Worm (Caenorhabditis elegans) whole organism, dauer: ENCODE data around the gene sre-46.

Experiments
- unc-62 ChIP-seq: sonication (generic microtip); optimal IDR thresholded peaks from 2 replicates; lab custom pipeline; 2017; ENCODE audit warnings: missing biosample characterization, missing genetic modification reagents, missing genetic modification characterization

sre-46 gene

DNA sequence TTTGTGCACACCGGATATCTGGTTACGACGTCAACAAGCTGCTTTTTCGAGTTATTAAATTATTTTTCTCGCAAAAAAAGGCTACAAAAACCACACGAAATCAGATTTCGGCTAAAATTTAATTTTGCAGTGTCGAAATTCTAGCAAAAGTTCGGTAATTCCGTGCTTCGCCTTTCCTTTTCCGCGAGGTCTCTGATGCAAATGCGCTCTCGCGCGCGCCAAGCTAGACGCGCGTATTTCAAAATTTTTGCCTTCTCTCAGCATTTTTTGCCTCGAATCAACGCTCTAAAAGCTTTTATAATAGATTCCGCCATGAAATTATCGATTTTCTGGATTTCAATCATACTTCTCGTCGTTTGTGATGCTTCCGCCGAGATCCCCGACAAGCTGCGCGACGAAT is 1.6 kb upstream of the sre-46 start, which contains the start of gene Y54G9A.5:
Y54G9A.5 (plus strand) TSS at position 245 of the 400 bp plus-strand sequence.
- no peak for TF ChIP-seq unc-62

DNA sequence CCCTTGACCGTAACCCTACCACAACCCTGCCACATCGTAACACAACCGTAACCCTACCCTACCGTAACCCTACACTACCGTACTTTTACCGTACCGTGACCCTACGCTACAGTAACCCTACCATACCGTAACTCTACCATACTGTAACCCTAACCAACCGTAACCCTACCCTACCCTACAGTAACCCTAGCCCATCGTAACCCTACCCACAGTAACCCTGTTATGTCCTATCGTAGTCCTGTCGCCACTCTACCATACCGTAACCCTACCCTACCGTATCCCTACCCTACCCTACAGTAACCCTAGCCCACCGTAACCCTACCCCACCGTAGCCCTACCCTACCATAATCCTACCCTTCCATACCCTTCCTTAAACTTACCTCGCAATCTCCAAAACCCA is 468 bp downstream of the sre-46 start:
- TF ChIP-seq unc-62 = no peak

DNA sequence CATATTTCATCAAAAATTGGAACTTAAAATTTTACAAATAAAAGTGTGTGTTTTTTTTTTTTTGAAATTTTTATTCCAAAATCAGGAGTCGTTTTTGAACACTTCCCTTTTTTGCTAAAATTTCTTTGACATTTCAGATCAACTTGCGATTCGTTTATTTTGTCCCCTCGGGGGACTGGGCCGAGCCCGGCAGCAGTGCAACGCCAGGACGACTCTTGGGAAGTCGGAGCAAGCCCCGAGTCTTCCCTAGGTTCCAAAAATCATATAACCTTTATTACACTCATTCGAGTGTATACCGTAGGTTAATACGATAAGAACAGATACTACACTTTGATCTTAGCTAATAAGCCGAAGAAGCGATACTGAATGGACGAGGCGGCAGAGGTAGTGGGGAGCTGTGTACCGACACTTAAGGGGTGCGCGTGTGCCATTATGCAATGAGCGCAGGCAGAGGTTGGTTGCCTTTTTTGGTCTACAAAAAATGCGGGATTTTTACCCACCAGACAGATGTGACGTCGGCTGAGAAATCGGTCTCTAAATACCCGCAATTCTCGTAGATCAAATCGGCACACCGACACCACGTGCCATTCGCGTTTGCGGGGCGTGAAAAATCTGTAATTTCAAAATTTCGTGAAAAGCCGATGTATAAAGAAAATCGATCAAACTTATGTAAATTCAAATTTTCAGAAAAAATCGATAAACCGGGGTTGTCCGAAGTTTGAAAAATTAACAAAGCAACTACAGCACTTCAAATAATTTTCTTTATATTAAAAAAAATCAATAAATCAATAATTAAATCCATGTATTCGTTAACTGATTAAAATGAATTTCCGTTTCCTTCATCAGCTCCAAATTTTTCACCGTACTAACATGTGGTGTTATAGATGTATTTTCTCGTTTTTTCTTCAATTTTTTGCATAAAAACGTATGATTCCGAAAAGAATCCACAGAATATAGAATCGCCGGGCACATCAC is 3.4 kb downstream of the sre-46 start:
- TF ChIP-seq unc-62 = no peak

DNA sequence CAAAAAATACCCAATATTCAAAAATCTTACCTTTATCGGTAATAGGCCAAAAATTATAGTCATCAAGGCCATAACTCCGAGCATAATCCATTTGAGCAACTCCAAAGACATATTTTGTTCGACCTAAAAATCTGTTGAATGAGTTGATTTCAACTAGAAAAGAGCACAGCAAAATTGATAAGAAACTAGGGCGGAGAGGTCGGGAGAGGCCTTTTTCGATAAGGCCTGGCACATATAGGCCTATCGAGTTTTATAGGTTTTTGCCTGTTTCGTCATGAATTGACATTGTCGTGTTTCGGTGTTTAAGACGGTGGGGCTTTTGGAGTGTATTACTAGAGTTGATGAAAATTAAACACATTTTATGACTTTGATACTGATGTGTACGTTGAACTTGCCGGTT is 5.4 kb downstream of the sre-46 start, which contains the start of gene zipt-2.3:
zipt-2.3 (minus strand) TSS at position 147 of the 400 bp plus-strand sequence.
- TF ChIP-seq unc-62 = no peak

DNA sequence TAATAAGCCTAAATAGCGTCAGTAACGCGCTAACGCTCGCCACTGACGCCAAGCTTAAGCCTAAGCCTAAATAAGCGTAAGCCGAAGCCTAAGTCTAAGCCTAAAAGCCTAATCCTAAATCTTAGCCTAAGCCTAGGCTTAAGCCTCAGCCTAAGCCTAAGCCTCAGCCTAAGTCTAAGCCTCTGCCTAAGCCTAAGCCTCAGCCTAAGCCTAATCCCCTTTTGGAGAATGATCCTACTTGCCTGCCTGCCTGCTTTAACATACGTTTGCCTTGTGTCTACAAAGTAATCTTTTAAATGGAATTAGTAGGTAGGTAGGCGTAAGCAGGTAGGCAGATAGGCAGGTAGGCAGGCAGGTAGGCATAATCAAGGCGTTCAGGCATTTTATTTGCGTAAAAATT is 5.8 kb downstream of the sre-46 start:
- TF ChIP-seq unc-62 = no peak

DNA sequence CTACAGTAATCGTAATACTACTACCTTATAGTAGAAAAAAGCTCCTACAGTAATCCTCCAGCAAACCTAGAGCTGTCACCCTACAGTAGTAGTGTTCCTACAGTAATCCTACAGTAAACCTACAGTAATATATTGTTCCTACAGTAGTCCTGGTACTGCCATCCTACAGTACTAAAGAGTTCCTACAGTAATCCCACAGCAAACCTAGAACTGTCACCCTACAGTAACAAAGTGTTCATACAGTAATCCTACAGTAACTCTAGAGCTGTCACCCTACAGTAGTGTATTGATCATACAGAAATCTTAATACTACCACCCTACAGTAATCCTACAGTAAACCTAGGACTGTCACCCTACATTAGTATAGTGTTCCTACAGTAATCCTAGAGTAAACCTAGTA is 7.9 kb downstream of the sre-46 start:
- no peak for TF ChIP-seq unc-62

DNA sequence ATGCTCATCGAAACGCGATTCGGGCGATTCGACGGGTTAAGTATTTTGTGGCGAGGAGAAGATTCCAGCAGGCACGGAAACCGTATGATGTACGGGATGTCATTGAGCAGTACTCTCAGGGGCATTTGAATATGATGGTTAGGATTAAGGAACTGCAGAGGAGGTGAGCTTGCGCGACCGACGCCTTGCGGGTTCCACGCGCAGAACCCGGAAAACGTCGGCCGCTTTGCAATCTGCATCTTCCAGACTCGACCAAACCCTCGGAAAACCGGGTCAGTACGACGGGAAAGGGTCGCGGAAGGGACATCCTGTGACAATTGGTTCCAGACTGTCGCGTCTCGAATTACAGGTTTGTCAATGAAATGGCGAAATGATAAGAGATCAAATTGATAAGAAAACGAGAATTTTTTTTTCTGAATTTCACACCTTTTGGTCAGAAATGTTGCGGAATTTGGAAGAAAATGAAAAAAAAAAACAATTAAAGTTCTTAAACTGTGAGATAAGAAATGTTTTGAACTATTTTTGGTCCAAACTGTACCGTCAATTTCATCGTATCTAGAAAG is 9.5 kb downstream of the sre-46 start:
- TF ChIP-seq unc-62 = no peak

DNA sequence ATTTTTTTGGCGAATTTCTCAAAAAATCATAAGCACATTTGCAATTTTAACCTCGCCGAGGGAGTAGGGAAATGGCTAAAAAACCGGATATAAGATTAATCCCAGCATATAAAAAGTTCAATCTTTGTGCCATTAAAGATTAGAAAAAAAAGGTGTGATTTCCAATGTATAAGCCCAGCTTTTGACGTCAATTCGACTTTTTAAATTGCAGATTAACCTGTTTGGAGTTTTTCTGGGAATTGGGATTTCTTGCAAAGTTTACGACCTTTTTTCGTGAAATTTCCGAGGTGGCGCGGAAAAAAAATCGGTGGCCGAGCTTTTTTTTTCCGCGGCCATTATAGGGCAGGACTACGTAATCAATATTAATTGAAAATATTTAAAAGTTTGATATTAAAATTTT is 23.4 kb downstream of the sre-46 start:
- TF ChIP-seq unc-62 = no peak

DNA sequence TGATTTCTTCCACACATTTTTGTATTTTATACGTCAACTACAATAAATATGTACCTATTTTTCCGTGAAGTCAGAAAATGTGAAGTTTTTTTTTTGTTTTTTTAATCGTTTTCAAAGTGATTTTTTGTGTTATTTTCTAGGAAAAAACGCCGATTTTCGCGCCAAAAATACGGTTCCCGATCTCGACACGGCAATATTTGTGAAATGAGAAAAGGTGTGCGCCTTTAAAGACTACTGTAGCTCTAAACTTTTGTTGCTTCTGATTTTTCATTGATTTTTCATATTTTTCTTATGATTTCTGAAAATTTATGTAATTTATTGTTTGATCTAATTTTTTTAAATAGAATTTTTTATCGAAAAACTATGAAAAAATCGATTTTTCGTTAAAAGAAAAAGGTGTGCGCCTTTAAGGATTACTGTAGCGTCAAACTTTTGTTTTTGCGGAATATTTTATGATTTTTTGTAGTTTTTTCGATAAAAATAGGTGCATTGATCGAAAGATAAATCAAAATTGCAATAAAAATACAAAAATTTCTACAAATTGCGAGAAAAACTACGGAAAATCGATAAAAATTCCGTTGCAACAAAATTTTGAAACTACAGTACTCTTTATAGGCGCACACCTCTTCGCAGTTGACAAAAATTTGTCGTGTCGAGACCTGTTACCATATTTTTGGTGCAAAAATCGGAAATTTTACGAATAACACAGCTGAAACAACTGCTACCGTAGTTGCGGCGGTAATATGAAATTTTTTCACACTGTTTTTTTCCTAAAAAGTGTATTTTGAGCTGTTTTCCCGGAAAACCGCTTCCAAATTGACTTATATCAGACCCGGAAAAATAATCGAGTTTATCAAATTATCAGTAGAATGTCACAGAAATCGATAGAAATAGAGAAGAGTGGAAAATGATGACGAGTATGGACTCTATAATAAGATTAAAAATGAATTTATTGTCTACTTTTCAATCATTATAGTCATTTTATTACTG is 25.5 kb downstream of the sre-46 start, which contains the start of gene kqt-3:
kqt-3 (plus strand) TSS at position 940 of the 990 bp plus-strand sequence.
- TF ChIP-seq unc-62 = no peak

DNA sequence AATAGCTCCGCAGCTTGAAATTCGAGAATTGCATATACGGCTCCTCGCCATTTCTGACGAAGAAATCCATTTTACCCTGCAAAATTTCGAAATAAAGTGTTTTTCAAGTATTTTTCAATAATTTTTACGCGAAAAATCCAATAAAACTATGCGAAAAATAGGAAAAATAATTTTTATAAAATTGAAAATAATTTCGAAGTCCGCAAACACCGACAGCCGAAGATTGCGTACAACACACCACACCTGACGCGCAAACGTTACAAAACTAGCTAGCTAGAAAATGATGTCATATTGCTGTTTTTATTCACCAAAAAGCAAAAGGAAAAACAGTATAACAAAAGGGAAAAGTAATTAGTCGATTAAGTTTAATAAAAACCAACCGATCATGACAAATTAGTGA is 26.4 kb downstream of the sre-46 start, which contains the start of gene rpoa-1:
rpoa-1 (minus strand) TSS at position 84 of the 400 bp plus-strand sequence.
- no peak for TF ChIP-seq unc-62

DNA sequence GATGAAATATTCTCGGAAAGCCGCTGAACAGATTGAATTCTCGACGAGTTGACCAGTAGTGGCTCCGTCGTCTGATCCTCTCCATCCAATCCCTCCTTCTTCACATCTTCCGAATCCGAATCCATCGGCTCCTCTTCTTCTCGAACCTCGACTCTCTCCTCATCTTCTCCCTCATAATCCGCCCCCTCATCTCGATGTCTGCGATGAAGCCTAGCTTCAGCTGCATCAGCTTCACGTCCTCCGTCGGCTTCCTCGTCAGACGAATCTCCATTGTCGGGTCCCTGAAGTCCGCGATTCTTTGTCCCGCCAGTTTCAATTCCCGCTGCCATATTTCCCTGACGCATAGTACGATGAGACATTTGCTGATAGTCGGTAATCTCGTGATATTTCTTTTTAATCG is 35.5 kb downstream of the sre-46 start:
- TF ChIP-seq unc-62 = no peak

DNA sequence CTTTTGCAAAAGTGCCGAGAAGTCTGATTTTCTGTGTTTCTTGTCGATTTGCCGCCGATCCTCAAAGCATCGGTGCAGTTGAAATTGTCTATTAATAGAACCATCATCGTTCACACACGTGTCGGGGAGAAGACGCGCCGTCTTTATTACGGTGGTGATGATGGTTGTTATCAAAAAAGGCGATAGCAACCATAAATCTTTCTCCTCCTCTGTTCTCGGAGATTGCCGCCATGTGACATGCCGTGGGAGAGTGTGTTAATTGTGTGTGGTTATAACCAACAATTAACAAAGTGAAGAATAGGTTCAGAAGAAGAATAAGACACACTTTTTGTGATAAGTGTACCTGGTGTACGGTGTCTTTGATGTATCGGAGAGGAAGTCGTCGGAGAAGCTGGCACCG is 40.1 kb downstream of the sre-46 start:
- no peak for TF ChIP-seq unc-62

DNA sequence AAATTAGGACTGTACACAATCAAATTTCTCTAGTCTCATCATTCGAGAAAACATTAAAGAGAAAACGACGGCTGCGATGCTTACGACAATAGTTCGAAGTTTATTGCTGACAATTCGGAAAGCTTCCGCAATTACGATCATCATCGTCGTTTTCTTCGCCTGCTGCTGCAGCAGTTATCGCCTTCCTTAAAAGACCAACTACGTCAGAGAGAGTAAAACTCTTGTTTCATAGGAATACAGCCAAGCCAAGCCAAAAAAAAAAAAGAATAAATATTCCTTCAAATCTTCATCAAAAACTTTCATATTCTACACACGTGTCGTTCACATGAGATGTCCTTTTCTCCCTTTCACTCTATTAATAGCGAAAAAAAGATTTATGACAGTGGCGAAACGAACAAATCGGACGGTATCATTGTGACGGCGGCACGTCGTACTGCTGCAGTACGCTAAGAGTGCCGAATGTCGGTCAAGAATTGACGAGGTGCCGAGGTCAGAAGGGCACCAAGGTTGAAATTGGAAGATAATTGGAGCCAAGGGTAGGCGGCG is 41.3 kb downstream of the sre-46 start:
- TF ChIP-seq unc-62 = no peak

DNA sequence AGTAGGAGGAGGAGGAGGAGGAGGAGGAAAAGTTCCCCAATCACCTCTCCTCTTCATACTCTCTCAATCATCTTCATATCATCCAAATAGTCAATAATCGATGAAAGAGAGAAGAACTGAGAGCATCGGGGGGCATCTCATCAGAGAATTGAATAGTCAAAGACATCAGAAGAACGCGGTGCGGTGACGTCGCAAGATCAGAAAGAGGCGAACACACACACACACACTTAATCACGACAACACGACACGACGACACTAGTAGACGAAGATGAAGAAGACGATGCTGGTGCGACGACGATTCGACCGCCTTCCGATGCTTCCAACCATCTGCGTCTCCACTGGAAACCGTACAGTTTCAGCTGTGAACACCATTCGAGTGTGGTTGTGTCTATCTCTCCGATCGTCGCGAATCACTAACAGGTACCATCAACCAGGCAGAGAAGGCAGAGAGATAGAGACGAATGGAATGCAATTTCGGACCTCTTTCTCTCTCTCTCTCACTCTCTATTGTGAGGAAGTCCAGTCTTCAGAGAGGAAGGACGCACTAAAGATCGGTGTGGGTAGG is 42.5 kb downstream of the sre-46 start:
- no peak for TF ChIP-seq unc-62

DNA sequence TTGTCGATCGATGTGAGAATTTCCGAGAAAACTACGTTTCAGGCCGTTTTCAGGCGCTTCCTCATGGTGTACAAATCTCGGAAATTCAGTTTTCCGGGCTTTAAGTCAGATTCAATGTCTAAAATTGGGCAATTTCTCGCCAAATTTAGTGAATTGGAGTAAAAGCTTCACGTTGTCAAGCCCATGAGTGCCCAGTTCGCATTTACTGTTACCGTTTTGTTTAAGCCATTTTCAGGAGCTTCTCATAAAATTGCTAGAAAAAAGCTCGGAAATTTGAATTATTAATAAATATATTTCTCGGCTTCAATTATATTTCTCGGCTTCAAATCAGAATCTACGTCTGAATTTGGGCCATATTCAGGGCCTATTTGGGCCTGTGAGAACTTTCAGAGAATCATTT is 43.2 kb downstream of the sre-46 start:
- no peak for TF ChIP-seq unc-62

DNA sequence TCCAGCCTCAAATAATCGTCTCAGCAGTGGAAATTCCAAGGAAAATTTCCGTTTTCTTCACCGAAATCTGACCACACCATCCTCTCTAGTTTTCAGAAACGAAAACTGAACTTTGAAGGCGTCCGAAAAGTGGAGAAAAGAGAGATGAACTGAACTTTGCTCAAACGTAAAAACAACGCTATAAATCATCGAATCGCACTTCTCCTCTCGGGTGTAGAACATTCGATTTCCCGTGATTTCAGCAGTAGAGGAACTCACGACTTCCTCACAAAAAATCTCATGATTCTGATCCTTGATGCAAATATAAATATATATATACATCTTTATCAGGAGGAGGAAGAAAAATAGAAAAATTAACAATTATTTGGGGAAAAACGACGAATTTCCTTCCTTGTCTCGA is 45.9 kb downstream of the sre-46 start:
- TF ChIP-seq unc-62 = no peak
